Worm (Caenorhabditis elegans) whole organism, L4 larva: ENCODE results near the gene srm-3.

Experiments used
- dve-1 ChIP-seq: sonication (generic microtip); optimal IDR thresholded peaks from 2 replicates; lab custom pipeline; 2017; ENCODE audit warnings: antibody characterized with exemption, mild to moderate bottlenecking, missing genetic modification characterization, missing compliant biosample characterization; ENCODE audit not compliant: insufficient read depth
- egl-27 ChIP-seq: sonication (generic microtip); optimal IDR thresholded peaks from 3 replicates; lab custom pipeline; 2017; ENCODE audit warnings: missing biosample characterization, missing genetic modification reagents, missing genetic modification characterization
- fos-1 ChIP-seq: fragments of 150-350 bp; optimal IDR thresholded peaks from 2 replicates; lab custom pipeline; 2014; ENCODE audit warnings: missing biosample characterization, missing genetic modification characterization
- nhr-76 ChIP-seq: fragments of 150-350 bp; optimal IDR thresholded peaks from 2 replicates; lab custom pipeline; 2014; ENCODE audit warnings: missing biosample characterization, missing genetic modification characterization

- no peak for TF ChIP-seq egl-27
- TF ChIP-seq fos-1, result no peak
- no peak for TF ChIP-seq dve-1 (tag; lab: Kevin White, UChicago)
- TF ChIP-seq nhr-76 (tag; lab: Kevin White, UChicago), result no peak
These were observed 15.8 kb upstream of the srm-3 start for ce11 chrIV:9632966-9633494.
